Worm (Caenorhabditis elegans): Measurements from ENCODE around the gene K06H7.8.
A peak's percentile ranks its signal among the peaks of the same experiment; 100 is the strongest.

Gene K06H7.8

DNA sequence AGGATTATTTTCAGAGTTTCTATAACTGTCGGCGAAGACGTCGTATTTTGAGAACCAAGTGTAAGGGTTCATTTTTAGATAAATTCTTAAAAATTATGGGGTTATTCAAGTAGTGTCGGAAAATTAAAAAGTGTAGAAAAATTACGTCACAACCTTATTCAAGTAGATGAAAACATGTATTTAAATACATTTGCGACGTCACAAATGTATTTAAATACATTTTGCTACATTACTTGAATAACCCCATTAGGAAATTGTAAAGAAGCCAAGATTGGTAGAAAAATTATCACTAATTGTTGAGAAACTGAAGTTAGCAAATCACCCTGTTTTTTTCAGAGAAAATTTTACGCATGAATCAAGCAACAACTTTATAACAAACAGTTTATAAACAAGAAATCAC is 31.2 kb upstream of the K06H7.8 start:
- TF ChIP-seq pqm-1 (tag; optimal IDR thresholded peaks at IDR 0.05) (no peak), ceh-19 (GFP tag; optimal IDR thresholded peaks at IDR 0.05) (no peak), ceh-6 (GFP tag; optimal IDR thresholded peaks at IDR 0.05) (no peak), ceh-30 (tag; optimal IDR thresholded peaks at IDR 0.05) (no peak), K09A11.1 (tag; optimal IDR thresholded peaks at IDR 0.05; ENCODE audit: insufficient read depth) (no peak), hlh-13 (GFP tag; optimal IDR thresholded peaks at IDR 0.05) (no peak), che-1 (tag; optimal IDR thresholded peaks at IDR 0.05) (no peak), ztf-16 (tag; optimal IDR thresholded peaks at IDR 0.05) (no peak), tbx-7 (tag; optimal IDR thresholded peaks at IDR 0.05) (no peak), C08G9.2 (tag; optimal IDR thresholded peaks at IDR 0.05) (no peak), T23F11.4 (GFP tag; optimal IDR thresholded peaks at IDR 0.05) (no peak), pros-1 (tag; optimal IDR thresholded peaks at IDR 0.05) (no peak), elt-2 (tag; optimal IDR thresholded peaks at IDR 0.05) (no peak)

DNA sequence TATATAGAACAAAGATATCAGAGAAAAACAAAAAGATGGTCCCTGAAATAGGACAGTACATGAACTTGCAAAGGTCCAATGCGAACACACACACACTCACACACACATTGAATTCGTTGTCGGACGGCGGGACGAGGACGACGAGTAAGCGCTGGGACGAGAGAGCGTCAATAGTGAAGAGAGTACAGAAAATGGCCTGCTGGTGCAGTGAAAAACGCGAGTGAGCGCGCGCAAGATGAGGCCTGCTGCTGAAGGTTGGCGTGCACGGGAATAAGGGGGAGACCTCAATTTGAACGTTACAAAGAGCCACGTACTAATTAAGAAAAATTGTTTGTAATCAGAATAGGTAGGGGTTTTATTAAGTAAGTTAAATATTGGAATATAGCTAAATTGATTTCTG is 29.0 kb upstream of the K06H7.8 start:
- TF ChIP-seq ceh-24 (tag; optimal IDR thresholded peaks at IDR 0.05) (no peak), ref-2 (tag; optimal IDR thresholded peaks at IDR 0.05) (peak; percentile 34), pha-2 (tag; optimal IDR thresholded peaks at IDR 0.05) (no peak), ceh-30 (tag; optimal IDR thresholded peaks at IDR 0.05) (no peak), ceh-18 (tag; optimal IDR thresholded peaks at IDR 0.05) (peak; percentile 21), ceh-22 (tag; optimal IDR thresholded peaks at IDR 0.05) (no peak), ceh-31 (tag; optimal IDR thresholded peaks at IDR 0.05) (peak; percentile 65), elt-2 (tag; optimal IDR thresholded peaks at IDR 0.05) (peak; percentile 1), pqm-1 (tag; optimal IDR thresholded peaks at IDR 0.05) (no peak), sdc-2 (tag; optimal IDR thresholded peaks at IDR 0.05) (peak; percentile 37), pag-3 (tag; optimal IDR thresholded peaks at IDR 0.05; ENCODE audit: borderline replicate concordance) (no peak), ceh-34 (tag; optimal IDR thresholded peaks at IDR 0.05) (peak; percentile 38), ceh-14 (tag; optimal IDR thresholded peaks at IDR 0.05) (peak; percentile 29), T23F11.4 (GFP tag; optimal IDR thresholded peaks at IDR 0.05) (no peak), unc-42 (tag; optimal IDR thresholded peaks at IDR 0.05) (peak; percentile 32), sox-2 (GFP tag; IDR thresholded peaks at IDR 0.05) (no peak), hlh-6 (tag; optimal IDR thresholded peaks at IDR 0.05) (no peak), dmd-4 (tag; optimal IDR thresholded peaks at IDR 0.05; ENCODE audit: borderline replicate concordance) (no peak), npax-4 (tag; optimal IDR thresholded peaks at IDR 0.05) (no peak), syd-9 (tag; optimal IDR thresholded peaks at IDR 0.05) (peak; percentile 57), sox-4 (tag; optimal IDR thresholded peaks at IDR 0.05) (no peak), rnt-1 (tag; optimal IDR thresholded peaks at IDR 0.05) (peak; percentile 9), ceh-2 (tag; optimal IDR thresholded peaks at IDR 0.05) (peak; percentile 28), ceh-9 (tag; optimal IDR thresholded peaks at IDR 0.05) (no peak), pat-9 (tag; optimal IDR thresholded peaks at IDR 0.05) (no peak), ahr-1 (tag; optimal IDR thresholded peaks at IDR 0.05) (no peak), fax-1 (tag; optimal IDR thresholded peaks at IDR 0.05) (no peak), ama-1 (optimal IDR thresholded peaks at IDR 0.05) (no peak), nfya-1 (tag; optimal IDR thresholded peaks at IDR 0.05) (peak; percentile 15), hlh-30 (tag; optimal IDR thresholded peaks at IDR 0.05; ENCODE audit: insufficient read depth) (peak; percentile 22), hlh-13 (GFP tag; optimal IDR thresholded peaks at IDR 0.05) (no peak), dve-1 (tag; optimal IDR thresholded peaks at IDR 0.05) (no peak), tbx-2 (tag; optimal IDR thresholded peaks at IDR 0.05) (peak; percentile 23), gmeb-2 (tag; optimal IDR thresholded peaks at IDR 0.05) (no peak)
